Worm (Caenorhabditis elegans) whole organism, late embryonic: ENCODE measurements around the gene atg-13.

Experiments used
- C08G9.2 ChIP-seq: sonication (generic microtip); optimal IDR thresholded peaks from 2 replicates; lab custom pipeline; 2016; ENCODE audit warnings: mild to moderate bottlenecking, missing genetic modification characterization, moderate library complexity, missing compliant biosample characterization
- C38D4.7 ChIP-seq: fragments of 200-800 bp; sonication (Bioruptor generic); optimal IDR thresholded peaks from 2 replicates; lab custom pipeline; 2018; ENCODE audit warnings: mild to moderate bottlenecking, missing genetic modification characterization, moderate library complexity, missing compliant biosample characterization
- F13H6.1 ChIP-seq: sonication (generic microtip); optimal IDR thresholded peaks from 2 replicates; lab custom pipeline; 2016; ENCODE audit warnings: missing genetic modification characterization, missing compliant biosample characterization
- K09A11.1 ChIP-seq: sonication (generic microtip); optimal IDR thresholded peaks from 2 replicates; lab custom pipeline; 2017; ENCODE audit warnings: antibody characterized with exemption, mild to moderate bottlenecking, missing genetic modification characterization, missing compliant biosample characterization; ENCODE audit not compliant: insufficient read depth
- ama-1 ChIP-seq: fragments of 150-350 bp; optimal IDR thresholded peaks from 2 replicates; lab custom pipeline; 2014
- ceh-14 ChIP-seq: sonication (generic microtip); optimal IDR thresholded peaks from 2 replicates; lab custom pipeline; 2016; ENCODE audit warnings: missing genotype, missing genetic modification characterization, missing compliant biosample characterization
- ceh-18 ChIP-seq: sonication (generic microtip); optimal IDR thresholded peaks from 2 replicates; lab custom pipeline; 2016; ENCODE audit warnings: missing genetic modification characterization, missing compliant biosample characterization
- ceh-22 ChIP-seq: sonication (generic microtip); optimal IDR thresholded peaks from 2 replicates; lab custom pipeline; 2017; ENCODE audit warnings: missing biosample characterization, missing genetic modification characterization
- ceh-24 ChIP-seq: sonication (generic microtip); optimal IDR thresholded peaks from 2 replicates; lab custom pipeline; 2016; ENCODE audit warnings: mild to moderate bottlenecking, missing genetic modification characterization, missing compliant biosample characterization
- ceh-31 ChIP-seq: sonication (generic microtip); optimal IDR thresholded peaks from 2 replicates; lab custom pipeline; 2016; ENCODE audit warnings: missing genetic modification characterization, missing compliant biosample characterization
- ceh-6 ChIP-seq: fragments of 200-800 bp; sonication (Bioruptor generic); optimal IDR thresholded peaks from 2 replicates; lab custom pipeline; 2018; ENCODE audit warnings: mild to moderate bottlenecking, missing genetic modification characterization, missing compliant biosample characterization
- ceh-9 ChIP-seq: sonication (generic microtip); optimal IDR thresholded peaks from 2 replicates; lab custom pipeline; 2016; ENCODE audit warnings: mild to moderate bottlenecking, missing genetic modification characterization, inconsistent platforms, missing compliant biosample characterization
- dve-1 ChIP-seq: sonication (generic microtip); optimal IDR thresholded peaks from 2 replicates; lab custom pipeline; 2017; ENCODE audit warnings: antibody characterized with exemption, mild to moderate bottlenecking, missing genetic modification characterization, missing compliant biosample characterization
- elt-2 ChIP-seq: sonication (generic microtip); optimal IDR thresholded peaks from 2 replicates; lab custom pipeline; 2016; ENCODE audit warnings: missing genetic modification reagents, missing genetic modification characterization, missing compliant biosample characterization
- fkh-6 ChIP-seq: sonication (generic microtip); optimal IDR thresholded peaks from 2 replicates; lab custom pipeline; 2016; ENCODE audit warnings: missing genetic modification characterization, missing compliant biosample characterization
- gmeb-2 ChIP-seq: sonication (generic microtip); optimal IDR thresholded peaks from 2 replicates; lab custom pipeline; 2016; ENCODE audit warnings: missing genetic modification characterization, inconsistent platforms, missing compliant biosample characterization
- hlh-30 ChIP-seq: sonication (generic microtip); optimal IDR thresholded peaks from 2 replicates; lab custom pipeline; 2017; ENCODE audit warnings: antibody characterized with exemption, missing genetic modification characterization, missing compliant biosample characterization; ENCODE audit not compliant: insufficient read depth
- lim-6 ChIP-seq: sonication (generic microtip); optimal IDR thresholded peaks from 2 replicates; lab custom pipeline; 2016; ENCODE audit warnings: missing genetic modification characterization, missing compliant biosample characterization
- lin-11 ChIP-seq: fragments of 200-800 bp; sonication (Bioruptor generic); optimal IDR thresholded peaks from 2 replicates; lab custom pipeline; 2018; ENCODE audit warnings: mild to moderate bottlenecking, missing genetic modification characterization, missing compliant biosample characterization
- madf-2 ChIP-seq: sonication (generic microtip); optimal IDR thresholded peaks from 2 replicates; lab custom pipeline; 2017; ENCODE audit warnings: missing genetic modification characterization, missing compliant biosample characterization
- mec-3 ChIP-seq: sonication (generic microtip); optimal IDR thresholded peaks from 2 replicates; lab custom pipeline; 2016; ENCODE audit warnings: borderline replicate concordance, missing genetic modification characterization, missing compliant biosample characterization
- nfya-1 ChIP-seq: sonication (generic microtip); optimal IDR thresholded peaks from 2 replicates; lab custom pipeline; 2017; ENCODE audit warnings: missing genetic modification characterization, mild to moderate bottlenecking, missing compliant biosample characterization, antibody characterized with exemption, moderate library complexity
- nhr-11 ChIP-seq: fragments of 150-350 bp; optimal IDR thresholded peaks from 2 replicates; lab custom pipeline; 2014; ENCODE audit warnings: missing biosample characterization, missing genetic modification characterization
- pax-1 ChIP-seq: fragments of 150-350 bp; optimal IDR thresholded peaks from 2 replicates; lab custom pipeline; 2014; ENCODE audit warnings: missing biosample characterization, missing genetic modification characterization
- pha-2 ChIP-seq: sonication (generic microtip); optimal IDR thresholded peaks from 2 replicates; lab custom pipeline; 2017; ENCODE audit warnings: mild to moderate bottlenecking, missing genetic modification characterization, missing compliant biosample characterization
- pqm-1 ChIP-seq: sonication (generic microtip); optimal IDR thresholded peaks from 2 replicates; lab custom pipeline; 2016; ENCODE audit warnings: missing genetic modification characterization, missing compliant biosample characterization
- sdc-2 ChIP-seq: sonication (generic microtip); optimal IDR thresholded peaks from 2 replicates; lab custom pipeline; 2016; ENCODE audit warnings: missing genotype, missing genetic modification characterization, missing compliant biosample characterization
- tbx-7 ChIP-seq: sonication (generic microtip); optimal IDR thresholded peaks from 2 replicates; lab custom pipeline; 2016; ENCODE audit warnings: missing genotype, missing genetic modification characterization, missing compliant biosample characterization
- ttx-3 ChIP-seq: sonication (generic microtip); optimal IDR thresholded peaks from 2 replicates; lab custom pipeline; 2016; ENCODE audit warnings: missing genetic modification reagents, missing genetic modification characterization, missing compliant biosample characterization
- unc-42 ChIP-seq: sonication (generic microtip); optimal IDR thresholded peaks from 2 replicates; lab custom pipeline; 2016; ENCODE audit warnings: missing genotype, missing genetic modification characterization, missing compliant biosample characterization
- unc-55 ChIP-seq: sonication (generic microtip); optimal IDR thresholded peaks from 2 replicates; lab custom pipeline; 2017; ENCODE audit warnings: missing biosample characterization, missing genetic modification reagents, missing genetic modification characterization
- unc-86 ChIP-seq: sonication (generic microtip); optimal IDR thresholded peaks from 2 replicates; lab custom pipeline; 2016; ENCODE audit warnings: missing genetic modification characterization, missing compliant biosample characterization
- zip-5 ChIP-seq: sonication (generic microtip); optimal IDR thresholded peaks from 2 replicates; lab custom pipeline; 2016; ENCODE audit warnings: missing genetic modification characterization, missing compliant biosample characterization

The atg-13 gene

DNA sequence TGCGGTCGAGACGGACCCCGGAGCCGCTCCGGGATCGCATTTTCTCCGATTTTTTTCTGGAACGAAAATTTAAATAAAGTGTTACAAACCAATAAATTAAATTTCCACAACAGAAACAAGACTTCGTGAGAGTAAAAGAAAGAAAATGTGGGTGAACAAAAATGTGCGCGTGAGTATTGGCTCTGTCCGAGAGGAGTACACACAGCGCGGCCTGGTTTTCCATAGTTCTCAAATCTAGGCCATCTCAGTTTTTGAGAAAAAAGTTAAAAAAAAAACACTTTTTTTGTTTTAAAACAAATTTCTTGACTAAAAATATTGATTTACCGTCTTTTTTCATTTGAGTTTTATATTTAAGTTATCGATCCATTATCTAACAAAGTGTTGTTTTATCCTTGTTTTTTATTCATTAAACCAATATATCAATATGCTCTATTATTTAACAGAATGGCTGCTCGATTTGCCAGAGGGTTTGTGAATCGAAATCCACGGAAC is 13.4 kb downstream of the atg-13 start, which contains the start of the genes C14B9.8 and mrpl-18 (continued):
- TF ChIP-seq ttx-3 (tag; lab: Kevin White, UChicago), result no peak
- no peak for TF ChIP-seq dve-1 (tag; lab: Kevin White, UChicago)
- peak; percentile 96 for TF ChIP-seq C08G9.2 (tag; lab: Kevin White, UChicago)
- peak; percentile 2 for TF ChIP-seq ceh-14 (tag; lab: Kevin White, UChicago)
- TF ChIP-seq madf-2 (tag; lab: Kevin White, UChicago), result no peak
- no peak for TF ChIP-seq nhr-11
- peak; percentile 98 for TF ChIP-seq tbx-7 (tag; lab: Kevin White, UChicago)
- peak; percentile 52 for TF ChIP-seq F13H6.1 (tag; lab: Kevin White, UChicago)
- TF ChIP-seq pqm-1, result peak; percentile 4
- TF ChIP-seq ceh-24 (tag; lab: Kevin White, UChicago), result no peak
- TF ChIP-seq mec-3 (tag; lab: Kevin White, UChicago), result peak; percentile 17
- peak; percentile 29 for TF ChIP-seq unc-86 (tag; lab: Kevin White, UChicago)
- TF ChIP-seq ceh-6 (GFP tag; lab: Kevin White, UChicago), result no peak
- peak; percentile 8 for TF ChIP-seq ceh-18 (tag; lab: Kevin White, UChicago)
- peak; percentile 52 for TF ChIP-seq sdc-2
- no peak for TF ChIP-seq unc-55 (GFP tag; lab: Kevin White, UChicago)
- peak; percentile 85 for TF ChIP-seq elt-2 (tag; lab: Kevin White, UChicago)
- TF ChIP-seq zip-5 (tag; lab: Kevin White, UChicago), result peak; percentile 88
- peak; percentile 95 for TF ChIP-seq ceh-31 (tag; lab: Kevin White, UChicago)
- peak; percentile 64 for TF ChIP-seq fkh-6 (tag; lab: Kevin White, UChicago)

DNA sequence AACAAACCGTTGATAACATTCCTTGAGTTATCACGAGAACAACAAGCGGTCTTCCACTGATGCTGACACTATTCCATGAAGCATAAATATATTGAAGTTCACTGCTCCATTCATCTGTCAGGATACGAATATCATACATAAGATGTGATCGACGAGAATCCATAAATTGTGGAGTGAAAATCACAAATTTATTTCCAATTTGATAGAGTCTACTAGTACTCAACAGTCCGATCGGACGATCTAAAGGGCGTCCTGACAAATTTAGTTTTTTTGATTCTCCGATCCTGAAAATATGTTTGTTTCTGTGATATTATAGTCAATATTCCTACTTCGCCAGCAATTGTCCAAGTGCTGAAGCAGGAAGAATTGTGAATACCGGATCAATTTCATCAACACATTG is 15.8 kb downstream of the atg-13 start:
- no peak for TF ChIP-seq lin-11 (tag; lab: Kevin White, UChicago)
- no peak for TF ChIP-seq zip-5 (tag; lab: Kevin White, UChicago)
- no peak for TF ChIP-seq ceh-24 (tag; lab: Kevin White, UChicago)
- no peak for TF ChIP-seq unc-55 (GFP tag; lab: Kevin White, UChicago)

ce11 chrIII:8137777-8138176 is 20.2 kb downstream of the atg-13 start, which contains the start of gene hsp-12.2:
Gene hsp-12.2, plus strand, starts transcription at chrIII:8138077.
- TF ChIP-seq mec-3 (tag; lab: Kevin White, UChicago) (no peak), ceh-9 (tag; lab: Kevin White, UChicago) (no peak), pqm-1 (no peak), ceh-6 (GFP tag; lab: Kevin White, UChicago) (no peak), lim-6 (tag; lab: Kevin White, UChicago) (no peak), K09A11.1 (tag; lab: Kevin White, UChicago) (no peak), pax-1 (tag; lab: Kevin White, UChicago) (no peak), gmeb-2 (tag; lab: Kevin White, UChicago) (no peak), unc-42 (tag; lab: Kevin White, UChicago) (no peak), pha-2 (tag; lab: Kevin White, UChicago) (no peak), lin-11 (tag; lab: Kevin White, UChicago) (no peak), C08G9.2 (tag; lab: Kevin White, UChicago) (no peak), fkh-6 (tag; lab: Kevin White, UChicago) (no peak)
- TF ChIP-seq, all 69 proteins: peak for 0

- TF ChIP-seq hlh-30 (tag; lab: Kevin White, UChicago), result peak; percentile 33
- no peak for TF ChIP-seq fkh-6 (tag; lab: Kevin White, UChicago)
- TF ChIP-seq pax-1 (tag; lab: Kevin White, UChicago), result peak; percentile 73
- no peak for TF ChIP-seq C38D4.7 (GFP tag; lab: Kevin White, UChicago)
- TF ChIP-seq nfya-1 (tag; lab: Kevin White, UChicago), result peak; percentile 7
- TF ChIP-seq ceh-22 (tag; lab: Kevin White, UChicago), result peak; percentile 61
- TF ChIP-seq ama-1 (lab: Kevin White, UChicago), result peak; percentile 24
Observed at ce11 chrIII:8136517-8137099, 21.4 kb downstream of the atg-13 start.
